Worm (Caenorhabditis elegans) whole organism, midembryonic: ENCODE measurements around the gene sms-1.

Source experiments
- T22C8.4 ChIP-seq: fragments of 200-800 bp; sonication (Bioruptor generic); IDR thresholded peaks from 2 replicates; pipeline ENCODE4 v1.3.6; 2022; ENCODE audit warnings: missing genetic modification characterization, missing compliant biosample characterization
- cog-1 ChIP-seq: sonication (generic microtip); optimal IDR thresholded peaks from 2 replicates; lab custom pipeline; 2016; ENCODE audit warnings: missing genetic modification characterization, missing compliant biosample characterization
- flt-1 ChIP-seq: fragments of 200-800 bp; sonication (Bioruptor generic); IDR thresholded peaks from 2 replicates; pipeline ENCODE4 v1.3.6; 2022; ENCODE audit warnings: missing genetic modification characterization, missing compliant biosample characterization
- klf-2 ChIP-seq: fragments of 200-800 bp; sonication (Bioruptor generic); conservative IDR thresholded peaks from 2 replicates; pipeline ENCODE4 v1.3.6; 2022; ENCODE audit warnings: missing genetic modification reagents, missing genetic modification characterization, missing compliant biosample characterization
- med-1 ChIP-seq: sonication (generic microtip); optimal IDR thresholded peaks from 2 replicates; lab custom pipeline; 2017; ENCODE audit warnings: missing genetic modification characterization, mild to moderate bottlenecking, missing compliant biosample characterization, antibody characterized with exemption, missing genetic modification reagents; ENCODE audit not compliant: insufficient read depth
- ztf-23 ChIP-seq: fragments of 200-800 bp; sonication (Bioruptor generic); IDR thresholded peaks from 2 replicates; pipeline ENCODE4 v1.3.6; 2022; ENCODE audit warnings: missing genetic modification reagents, missing genetic modification characterization, missing compliant biosample characterization
- ztf-29 ChIP-seq: fragments of 200-800 bp; sonication (Bioruptor generic); IDR thresholded peaks from 2 replicates; pipeline ENCODE4 v1.3.6; 2022; ENCODE audit warnings: missing genetic modification reagents, missing genetic modification characterization, missing compliant biosample characterization

- no peak for TF ChIP-seq med-1 (GFP tag; lab: Kevin White, UChicago)
- TF ChIP-seq ztf-23 (GFP tag; lab: Robert Waterston, UW): no peak
- no peak for TF ChIP-seq T22C8.4
- TF ChIP-seq cog-1 (tag; lab: Kevin White, UChicago): peak; percentile 31
- TF ChIP-seq ztf-29: peak; percentile 11; the same call in 1 of the 2 replicates
- TF ChIP-seq klf-2 (GFP tag; lab: Robert Waterston, UW): 0 out of 2 replicates have a peak, but pooled peaks have one; percentile 32
- peak; percentile 64; the same call in 1 of the 2 replicates for TF ChIP-seq flt-1
Measured at ce11 chrIV:11524241-11524692, 26.3 kb upstream of the sms-1 start, which contains the start of gene mep-1.
